Worm (Caenorhabditis elegans) whole organism, L2 larva: ENCODE results near the gene clec-256.

Source experiments
- aly-2 ChIP-seq: fragments of 150-350 bp; optimal IDR thresholded peaks from 2 replicates; lab custom pipeline; 2014; ENCODE audit warnings: missing biosample characterization, missing genetic modification characterization
- elt-3 ChIP-seq: sonication (generic microtip); optimal IDR thresholded peaks from 2 replicates; lab custom pipeline; 2017; ENCODE audit warnings: missing biosample characterization, missing genetic modification characterization
- nhr-11 ChIP-seq: fragments of 150-350 bp; optimal IDR thresholded peaks from 2 replicates; lab custom pipeline; 2014; ENCODE audit warnings: missing biosample characterization, missing genetic modification characterization
- nhr-129 ChIP-seq: fragments of 150-350 bp; optimal IDR thresholded peaks from 2 replicates; lab custom pipeline; 2014; ENCODE audit warnings: missing biosample characterization, missing genetic modification characterization
- sma-9 ChIP-seq, 2 experiments: fragments of 150-350 bp in 1 of 2; sonication (generic microtip) in 1 of 2; optimal IDR thresholded peaks; 2 replicates each; lab custom pipeline; 2014 to 2016; ENCODE audit warnings: missing genetic modification characterization in 2 of 2, mild to moderate bottlenecking in 1 of 2, missing biosample characterization in 1 of 2, missing compliant biosample characterization in 1 of 2, missing genetic modification reagents in 1 of 2, moderate library complexity in 1 of 2
- snpc-4 ChIP-seq: fragments of 150-350 bp; optimal IDR thresholded peaks from 2 replicates; lab custom pipeline; 2014; ENCODE audit warnings: missing biosample characterization, missing genetic modification characterization

DNA sequence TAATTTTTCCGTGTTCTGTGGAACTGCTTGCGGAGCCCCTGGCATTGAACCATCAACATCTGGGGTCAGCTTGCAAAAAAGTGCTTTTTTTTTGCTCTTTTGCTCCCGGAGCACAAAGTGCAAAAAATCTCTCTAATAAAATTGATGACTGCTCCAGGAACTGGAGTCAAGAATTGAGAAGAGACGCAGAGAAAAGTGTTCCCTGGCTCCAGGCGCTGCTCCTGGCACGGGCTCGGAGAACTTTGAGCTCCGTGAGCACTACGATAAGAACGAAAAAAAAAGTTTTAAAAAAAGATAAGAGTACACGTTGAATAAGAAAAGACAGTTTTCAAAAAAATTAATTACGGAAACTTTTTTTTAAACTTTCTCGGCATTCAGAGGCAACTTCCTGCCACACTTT is 11.3 kb downstream of the clec-256 start:
- no peak for TF ChIP-seq nhr-11
- TF ChIP-seq snpc-4: no peak
- TF ChIP-seq elt-3 (tag; lab: Kevin White, UChicago): no peak
- TF ChIP-seq nhr-129: no peak
- no peak for TF ChIP-seq aly-2
- peak; percentile 60 for TF ChIP-seq sma-9 (GFP tag; optimal IDR thresholded peaks at IDR 0.05; lab: Kevin White, UChicago)
- no peak for TF ChIP-seq sma-9 (tag; optimal IDR thresholded peaks at IDR 0.05; lab: Kevin White, UChicago)
